Worm (Caenorhabditis elegans) whole organism, young adult: ENCODE measurements around the gene nspc-3.

Experiments used
- hlh-26 ChIP-seq: fragments of 200-800 bp; sonication (Bioruptor generic); conservative IDR thresholded peaks from 2 replicates; pipeline ENCODE4 v1.3.6; 2022; ENCODE audit warnings: missing genetic modification reagents, missing genetic modification characterization, missing compliant biosample characterization
- madf-3 ChIP-seq: fragments of 200-800 bp; sonication (Bioruptor generic); IDR thresholded peaks from 2 replicates; pipeline ENCODE4 v1.3.6; 2022; ENCODE audit warnings: missing genetic modification reagents, missing genetic modification characterization, missing compliant biosample characterization
- pha-4 ChIP-seq: fragments of 150-350 bp; sonication (generic microtip); optimal IDR thresholded peaks from 2 replicates; lab custom pipeline; 2014; ENCODE audit warnings: missing biosample characterization, missing genetic modification reagents, missing genetic modification characterization
- snpc-4 ChIP-seq, 5 experiments: fragments of 150-350 bp in 1 of 5; sonication (generic microtip) in 4 of 5; optimal IDR thresholded peaks; 2 replicates each; lab custom pipeline; 2014 to 2018; ENCODE audit warnings: missing genetic modification characterization in 5 of 5, missing biosample characterization in 3 of 5, antibody characterized with exemption in 2 of 5, mild to moderate bottlenecking in 2 of 5, missing compliant biosample characterization in 2 of 5, missing genotype in 2 of 5, moderate library complexity in 2 of 5, missing genetic modification reagents in 1 of 5
- tbx-9 ChIP-seq: sonication (generic microtip); optimal IDR thresholded peaks from 2 replicates; lab custom pipeline; 2016; ENCODE audit warnings: borderline replicate concordance, missing genetic modification characterization, inconsistent platforms, missing compliant biosample characterization

DNA sequence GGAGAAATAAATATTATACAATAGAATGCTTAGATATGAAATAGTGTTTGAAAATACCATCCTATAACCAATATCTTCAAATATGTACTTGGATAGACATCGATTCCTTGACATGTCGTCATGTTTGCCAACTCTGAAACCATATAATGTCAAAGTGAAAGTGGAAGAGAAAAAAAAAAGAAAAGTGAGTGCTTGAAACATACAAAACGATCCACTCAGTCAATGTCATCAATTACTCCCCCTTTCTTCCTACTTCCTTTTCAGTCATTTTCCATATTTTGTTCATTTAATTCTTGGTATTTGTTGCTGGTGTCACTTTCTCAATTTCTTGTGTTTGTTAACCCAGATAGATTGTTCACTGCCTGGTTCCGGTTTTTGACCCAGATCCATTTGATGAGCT lies 43.3 kb downstream of the nspc-3 start, which contains the start of gene F18E9.4:
- no peak for TF ChIP-seq hlh-26 (GFP tag; lab: Robert Waterston, UW)
- no peak for TF ChIP-seq pha-4 (tag; lab: Kevin White, UChicago)
- TF ChIP-seq madf-3 (GFP tag; lab: Robert Waterston, UW): no peak
- no peak for TF ChIP-seq tbx-9
- TF ChIP-seq snpc-4 (GFP tag; optimal IDR thresholded peaks at IDR 0.05; lab: Kevin White, UChicago): no peak
- no peak for TF ChIP-seq snpc-4 (tag; optimal IDR thresholded peaks at IDR 0.05; lab: Kevin White, UChicago)
